Worm (Caenorhabditis elegans) whole organism, mixed stage, embryonic: ENCODE measurements around the gene dlc-3.
A peak's percentile ranks its signal among the peaks of the same experiment; 100 is the strongest.

Source experiments
- M03D4.4 ChIP-seq: sonication (generic microtip); optimal IDR thresholded peaks from 2 replicates; lab custom pipeline; 2017; ENCODE audit warnings: mild to moderate bottlenecking, missing genetic modification characterization, missing compliant biosample characterization
- bed-3 ChIP-seq: fragments of 200-800 bp; sonication (Bioruptor generic); optimal IDR thresholded peaks from 3 replicates; lab custom pipeline; 2018; ENCODE audit warnings: mild to moderate bottlenecking, missing genetic modification characterization, moderate library complexity, missing compliant biosample characterization
- blmp-1 ChIP-seq: fragments of 150-350 bp; optimal IDR thresholded peaks from 2 replicates; lab custom pipeline; 2014; ENCODE audit warnings: missing biosample characterization, missing genetic modification characterization
- ceh-39 ChIP-seq: fragments of 150-350 bp; optimal IDR thresholded peaks from 2 replicates; lab custom pipeline; 2014; ENCODE audit warnings: missing biosample characterization, missing genetic modification characterization
- ceh-43 ChIP-seq: fragments of 200-800 bp; sonication (Bioruptor generic); optimal IDR thresholded peaks from 2 replicates; lab custom pipeline; 2018; ENCODE audit warnings: mild to moderate bottlenecking, missing genetic modification characterization, moderate library complexity, missing compliant biosample characterization
- cnd-1 ChIP-seq: fragments of 200-800 bp; sonication (Bioruptor generic); optimal IDR thresholded peaks from 2 replicates; lab custom pipeline; 2018; ENCODE audit warnings: mild to moderate bottlenecking, missing genetic modification characterization, missing compliant biosample characterization
- drap-1 ChIP-seq: fragments of 200-800 bp; sonication (Bioruptor generic); optimal IDR thresholded peaks from 3 replicates; lab custom pipeline; 2018; ENCODE audit warnings: mild to moderate bottlenecking, missing genetic modification characterization, missing compliant biosample characterization
- elt-3 ChIP-seq: fragments of 150-350 bp; optimal IDR thresholded peaks from 2 replicates; lab custom pipeline; 2014; ENCODE audit warnings: missing biosample characterization, missing genetic modification characterization
- flh-1 ChIP-seq: fragments of 200-800 bp; sonication (Bioruptor generic); optimal IDR thresholded peaks from 2 replicates; lab custom pipeline; 2018; ENCODE audit warnings: mild to moderate bottlenecking, missing genetic modification characterization, moderate library complexity, missing compliant biosample characterization
- hlh-1 ChIP-seq: fragments of 150-350 bp; optimal IDR thresholded peaks from 2 replicates; lab custom pipeline; 2014; ENCODE audit warnings: missing biosample characterization, missing genetic modification reagents, missing genetic modification characterization
- lin-13 ChIP-seq: fragments of 150-350 bp; optimal IDR thresholded peaks from 2 replicates; lab custom pipeline; 2014; ENCODE audit warnings: missing biosample characterization, missing genetic modification characterization
- lin-32 ChIP-seq: fragments of 200-800 bp; sonication (Bioruptor generic); optimal IDR thresholded peaks from 2 replicates; lab custom pipeline; 2018; ENCODE audit warnings: mild to moderate bottlenecking, missing genetic modification characterization, missing compliant biosample characterization
- lsy-2 ChIP-seq: fragments of 150-350 bp; optimal IDR thresholded peaks from 2 replicates; lab custom pipeline; 2014; ENCODE audit warnings: missing biosample characterization, missing genetic modification characterization
- mab-5 ChIP-seq: fragments of 150-350 bp; optimal IDR thresholded peaks from 2 replicates; lab custom pipeline; 2014; ENCODE audit warnings: missing biosample characterization, missing genetic modification characterization
- mep-1 ChIP-seq: fragments of 150-350 bp; optimal IDR thresholded peaks from 2 replicates; lab custom pipeline; 2017; ENCODE audit warnings: missing biosample characterization, missing genetic modification reagents, missing genetic modification characterization, inconsistent platforms
- mls-2 ChIP-seq: sonication (generic microtip); optimal IDR thresholded peaks from 2 replicates; lab custom pipeline; 2016; ENCODE audit warnings: mild to moderate bottlenecking, missing genetic modification characterization, moderate library complexity, missing compliant biosample characterization
- nhr-12 ChIP-seq: fragments of 150-350 bp; optimal IDR thresholded peaks from 2 replicates; lab custom pipeline; 2014; ENCODE audit warnings: missing biosample characterization, missing genetic modification characterization
- nhr-2 ChIP-seq: fragments of 150-350 bp; optimal IDR thresholded peaks from 2 replicates; lab custom pipeline; 2014; ENCODE audit warnings: missing biosample characterization, missing genetic modification characterization
- nhr-237 ChIP-seq: fragments of 150-350 bp; optimal IDR thresholded peaks from 2 replicates; lab custom pipeline; 2014; ENCODE audit warnings: missing biosample characterization, missing genetic modification characterization
- nhr-28 ChIP-seq: fragments of 150-350 bp; optimal IDR thresholded peaks from 2 replicates; lab custom pipeline; 2014; ENCODE audit warnings: missing biosample characterization, missing genetic modification characterization
- nhr-76 ChIP-seq: sonication (generic microtip); optimal IDR thresholded peaks from 2 replicates; lab custom pipeline; 2017; ENCODE audit warnings: missing biosample characterization, missing genetic modification characterization
- pha-4 ChIP-seq: fragments of 150-350 bp; optimal IDR thresholded peaks from 2 replicates; lab custom pipeline; 2018; ENCODE audit warnings: missing biosample characterization, missing genetic modification reagents, missing genetic modification characterization
- sem-2 ChIP-seq: fragments of 200-800 bp; sonication (Bioruptor generic); optimal IDR thresholded peaks from 2 replicates; lab custom pipeline; 2018; ENCODE audit warnings: mild to moderate bottlenecking, missing genetic modification characterization, missing compliant biosample characterization
- snpc-4 ChIP-seq: fragments of 150-350 bp; optimal IDR thresholded peaks from 2 replicates; lab custom pipeline; 2014; ENCODE audit warnings: missing biosample characterization, missing genetic modification characterization
- sptf-1 ChIP-seq: sonication (generic microtip); optimal IDR thresholded peaks from 2 replicates; lab custom pipeline; 2017; ENCODE audit warnings: mild to moderate bottlenecking, missing genetic modification characterization, moderate library complexity, missing compliant biosample characterization
- unc-120 ChIP-seq: sonication (generic microtip); optimal IDR thresholded peaks from 2 replicates; lab custom pipeline; 2017; ENCODE audit warnings: missing genetic modification characterization, missing compliant biosample characterization; ENCODE audit not compliant: poor library complexity, severe bottlenecking
- unc-39 ChIP-seq: fragments of 150-350 bp; optimal IDR thresholded peaks from 2 replicates; lab custom pipeline; 2014; ENCODE audit warnings: missing biosample characterization, missing genetic modification characterization
- unc-62 ChIP-seq: fragments of 150-350 bp; optimal IDR thresholded peaks from 2 replicates; lab custom pipeline; 2014; ENCODE audit warnings: missing biosample characterization, missing genetic modification reagents, missing genetic modification characterization
- zip-8 ChIP-seq: fragments of 150-350 bp; optimal IDR thresholded peaks from 2 replicates; lab custom pipeline; 2014; ENCODE audit warnings: missing biosample characterization, missing genetic modification characterization
- ztf-11 ChIP-seq: fragments of 150-350 bp; optimal IDR thresholded peaks from 2 replicates; lab custom pipeline; 2014; ENCODE audit warnings: missing biosample characterization, missing genetic modification characterization

Gene dlc-3

DNA sequence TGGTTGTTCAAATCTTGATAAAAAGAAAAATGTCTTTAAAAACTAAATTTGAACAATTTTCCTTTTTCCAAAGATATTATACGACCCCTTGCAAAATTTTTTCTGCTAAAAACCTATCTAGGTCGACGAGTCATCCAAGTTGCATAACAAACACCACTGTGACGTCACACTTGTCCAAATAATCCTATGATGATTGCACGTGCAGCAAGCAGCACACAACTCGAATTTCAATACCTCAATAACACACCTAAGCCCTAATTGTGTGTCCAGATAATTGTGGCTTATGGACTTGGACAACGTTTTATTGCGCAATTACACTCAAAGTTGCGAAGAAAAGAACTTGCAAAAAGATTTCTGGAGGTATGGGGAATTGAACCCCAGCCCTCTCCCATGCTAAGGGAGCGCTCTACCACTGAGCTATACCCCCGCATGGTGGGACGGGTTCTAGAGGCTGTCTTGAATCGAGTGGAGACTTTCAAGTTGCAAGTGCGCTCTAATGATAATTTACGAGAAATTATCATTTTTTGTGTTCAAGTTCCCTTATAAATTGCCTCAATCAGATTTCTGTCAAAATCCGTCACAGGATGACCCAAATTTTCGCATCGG lies 43.1 kb upstream of the dlc-3 start:
- TF ChIP-seq mab-5 (tag; lab: Kevin White, UChicago) = no peak
- peak; percentile 97 for TF ChIP-seq zip-8 (tag; lab: Kevin White, UChicago)
- peak; percentile 67 for TF ChIP-seq sptf-1 (tag; lab: Kevin White, UChicago)
- TF ChIP-seq ztf-11 (tag; lab: Kevin White, UChicago) = no peak
- TF ChIP-seq nhr-2 (tag; lab: Kevin White, UChicago) = peak; percentile 75
- no peak for TF ChIP-seq flh-1 (GFP tag; lab: Kevin White, UChicago)
- TF ChIP-seq unc-39 = no peak
- TF ChIP-seq M03D4.4 (tag; lab: Kevin White, UChicago) = peak; percentile 25
- peak; percentile 15 for TF ChIP-seq unc-120 (tag; lab: Kevin White, UChicago)
- TF ChIP-seq ceh-39 = no peak
- TF ChIP-seq nhr-28 (tag; lab: Kevin White, UChicago) = no peak
- TF ChIP-seq nhr-76 = no peak
- TF ChIP-seq lin-32 (GFP tag; lab: Kevin White, UChicago) = no peak
- no peak for TF ChIP-seq elt-3
- TF ChIP-seq mls-2 (tag; lab: Kevin White, UChicago) = peak; percentile 35
- peak; percentile 43 for TF ChIP-seq cnd-1 (tag; lab: Kevin White, UChicago)
- TF ChIP-seq sem-2 = peak; percentile 66
- TF ChIP-seq lsy-2 = no peak
- peak; percentile 44 for TF ChIP-seq drap-1 (GFP tag; lab: Kevin White, UChicago)

DNA sequence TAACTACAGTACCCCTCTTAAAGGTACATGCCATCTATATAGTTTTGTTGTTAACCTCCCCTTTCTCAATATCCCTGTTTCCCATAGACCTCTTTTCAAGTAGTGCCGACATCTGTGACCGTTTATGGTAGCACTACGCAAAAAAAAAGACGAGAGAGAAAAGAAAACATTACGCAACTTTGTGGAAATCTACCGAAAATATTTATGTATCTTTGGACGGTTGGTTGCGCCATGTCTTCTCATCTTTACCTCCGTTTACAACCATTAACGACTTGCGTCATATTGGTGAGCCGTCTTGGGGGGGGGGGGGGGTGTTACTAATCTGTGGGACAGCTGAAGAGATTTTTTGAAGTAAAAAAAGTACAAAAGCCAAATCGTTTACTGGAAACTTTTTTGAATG lies 40.6 kb upstream of the dlc-3 start:
- no peak for TF ChIP-seq lin-32 (GFP tag; lab: Kevin White, UChicago)
- no peak for TF ChIP-seq lin-13
- no peak for TF ChIP-seq bed-3
- TF ChIP-seq blmp-1 (tag; lab: Kevin White, UChicago) = no peak
- no peak for TF ChIP-seq mep-1
- TF ChIP-seq snpc-4 = no peak
- TF ChIP-seq unc-39 = no peak
- TF ChIP-seq zip-8 (tag; lab: Kevin White, UChicago) = peak; percentile 91
- TF ChIP-seq ceh-43 (GFP tag; lab: Kevin White, UChicago) = no peak
- TF ChIP-seq nhr-237 (tag; lab: Kevin White, UChicago) = no peak
- no peak for TF ChIP-seq nhr-28 (tag; lab: Kevin White, UChicago)
- TF ChIP-seq elt-3 = no peak
- TF ChIP-seq hlh-1 (tag; lab: Kevin White, UChicago) = no peak
- TF ChIP-seq unc-120 (tag; lab: Kevin White, UChicago) = no peak
- no peak for TF ChIP-seq sem-2
- no peak for TF ChIP-seq nhr-12 (tag; lab: Kevin White, UChicago)
- no peak for TF ChIP-seq drap-1 (GFP tag; lab: Kevin White, UChicago)
- peak; percentile 89 for TF ChIP-seq nhr-2 (tag; lab: Kevin White, UChicago)

DNA sequence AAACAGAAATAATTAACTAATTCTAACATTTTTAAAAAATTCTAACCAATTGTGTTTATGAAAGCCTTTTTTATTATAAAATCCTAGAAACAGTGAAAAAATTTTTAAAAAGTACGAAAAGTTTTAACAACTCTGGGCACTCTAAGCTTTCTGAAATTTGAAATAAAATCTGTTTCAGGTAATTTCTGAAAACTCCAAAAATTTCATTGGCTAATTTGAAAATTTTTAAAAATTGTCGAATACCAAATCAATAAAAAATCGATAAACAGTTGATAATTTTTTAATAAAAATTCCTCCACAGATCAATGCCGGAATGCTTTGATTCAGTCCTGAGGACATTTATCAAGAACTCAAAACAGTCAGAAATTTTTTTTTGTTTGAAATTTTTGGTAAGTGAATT lies 38.4 kb upstream of the dlc-3 start, which contains the start of gene Y65A5A.24:
TSS of gene Y65A5A.24 (plus strand) at position 301 of the 400 bp plus-strand sequence.
- TF ChIP-seq sptf-1 (tag; lab: Kevin White, UChicago) (no peak), nhr-237 (tag; lab: Kevin White, UChicago) (no peak), pha-4 (tag; lab: Kevin White, UChicago) (no peak), mls-2 (tag; lab: Kevin White, UChicago) (no peak), hlh-1 (tag; lab: Kevin White, UChicago) (no peak), nhr-12 (tag; lab: Kevin White, UChicago) (no peak), lin-32 (GFP tag; lab: Kevin White, UChicago) (no peak)

DNA sequence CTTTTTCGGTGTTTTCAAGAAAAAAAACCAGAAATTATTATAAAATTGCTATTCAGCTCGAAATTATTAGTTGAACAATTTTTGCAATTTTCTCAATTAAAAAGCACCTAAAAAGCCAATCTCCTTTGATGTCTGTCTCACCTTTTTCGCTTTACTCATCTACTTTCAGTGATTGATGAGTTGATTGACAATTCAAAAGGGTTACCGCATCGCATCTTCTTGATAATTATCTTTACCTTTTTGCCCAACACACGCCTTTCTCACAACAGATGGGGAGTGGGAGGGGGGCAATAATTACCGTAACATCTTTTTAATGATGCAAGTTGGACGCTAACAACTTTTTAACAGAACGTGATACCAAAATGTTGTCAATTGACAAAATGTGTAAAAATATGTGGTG lies 35.4 kb upstream of the dlc-3 start:
- TF ChIP-seq lin-32 (GFP tag; lab: Kevin White, UChicago) = no peak
- TF ChIP-seq ztf-11 (tag; lab: Kevin White, UChicago) = no peak
- TF ChIP-seq snpc-4 = no peak
- TF ChIP-seq unc-62 = peak; percentile 56
- TF ChIP-seq pha-4 (tag; lab: Kevin White, UChicago) = no peak
- TF ChIP-seq nhr-237 (tag; lab: Kevin White, UChicago) = no peak
- peak; percentile 50 for TF ChIP-seq ceh-43 (GFP tag; lab: Kevin White, UChicago)
- TF ChIP-seq lin-13 = no peak
- TF ChIP-seq, all 35 proteins: peak for 2
